Worm (Caenorhabditis elegans) whole organism, young adult: ENCODE data around the gene Y7A5A.2.

Experiments
- F37B4.10 ChIP-seq: fragments of 200-800 bp; sonication (Bioruptor generic); IDR thresholded peaks from 2 replicates; pipeline ENCODE4 v1.3.6; 2022; ENCODE audit warnings: missing genetic modification characterization, missing compliant biosample characterization
- akir-1 ChIP-seq: fragments of 200-800 bp; sonication (Bioruptor generic); optimal IDR thresholded peaks from 2 replicates; lab custom pipeline; 2018; ENCODE audit warnings: mild to moderate bottlenecking, missing genetic modification characterization, moderate library complexity, missing compliant biosample characterization
- ama-1 ChIP-seq, 3 experiments: fragments of 150-350 bp in 1 of 3; sonication (generic microtip) in 2 of 3; optimal IDR thresholded peaks; 2 replicates each; lab custom pipeline; 2014 to 2018; ENCODE audit warnings: missing biosample characterization in 2 of 3, missing genetic modification characterization in 2 of 3, missing genetic modification reagents in 2 of 3
- ceh-100 ChIP-seq: fragments of 200-800 bp; sonication (Bioruptor generic); IDR thresholded peaks from 2 replicates; pipeline ENCODE4 v1.3.6; 2022; ENCODE audit warnings: missing genetic modification reagents, missing genetic modification characterization, missing compliant biosample characterization
- hlh-26 ChIP-seq: fragments of 200-800 bp; sonication (Bioruptor generic); conservative IDR thresholded peaks from 2 replicates; pipeline ENCODE4 v1.3.6; 2022; ENCODE audit warnings: missing genetic modification reagents, missing genetic modification characterization, missing compliant biosample characterization
- madf-6 ChIP-seq: fragments of 200-800 bp; sonication (Bioruptor generic); IDR thresholded peaks from 2 replicates; pipeline ENCODE4 v1.3.6; 2022; ENCODE audit warnings: missing genetic modification reagents, missing genetic modification characterization, missing compliant biosample characterization
- madf-8 ChIP-seq: fragments of 200-800 bp; sonication (Bioruptor generic); conservative IDR thresholded peaks from 2 replicates; pipeline ENCODE4 v1.3.6; 2022; ENCODE audit warnings: missing genetic modification reagents, missing genetic modification characterization, missing compliant biosample characterization
- pha-4 ChIP-seq: fragments of 150-350 bp; sonication (generic microtip); optimal IDR thresholded peaks from 2 replicates; lab custom pipeline; 2014; ENCODE audit warnings: missing biosample characterization, missing genetic modification reagents, missing genetic modification characterization
- somi-1 ChIP-seq: fragments of 200-800 bp; sonication (Bioruptor generic); optimal IDR thresholded peaks from 2 replicates; lab custom pipeline; 2018; ENCODE audit warnings: mild to moderate bottlenecking, missing genetic modification characterization, missing compliant biosample characterization

- no peak for TF ChIP-seq F37B4.10
- TF ChIP-seq somi-1 (GFP tag; lab: Kevin White, UChicago) = no peak
- TF ChIP-seq pha-4 = no peak
- TF ChIP-seq ceh-100 = no peak
- TF ChIP-seq madf-8 (GFP tag; lab: Robert Waterston, UW) = no peak
- no peak for TF ChIP-seq hlh-26 (GFP tag; lab: Robert Waterston, UW)
- TF ChIP-seq madf-6 (GFP tag; lab: Robert Waterston, UW) = no peak
- TF ChIP-seq ama-1 (optimal IDR thresholded peaks at IDR 0.05; lab: Kevin White, UChicago) = no peak
- no peak for TF ChIP-seq ama-1 (GFP tag; optimal IDR thresholded peaks at IDR 0.05; lab: Kevin White, UChicago)
- TF ChIP-seq akir-1 (GFP tag; lab: Kevin White, UChicago) = no peak
Observed at ce11 chrX:15804072-15804471, 31.5 kb upstream of the Y7A5A.2 start, which contains the start of gene Y7A5A.7.
